Fruit fly (Drosophila melanogaster): ENCODE results near the gene CG8997.
A peak's percentile ranks its signal among the peaks of the same experiment; 100 is the strongest.

CG8997 gene

dm6 chr2L:13803032-13803661 is 42.0 kb downstream of the CG8997 start, which contains the start of gene CAH1 (continued):
- TF ChIP-seq CG12769 (tag; optimal IDR thresholded peaks at IDR 0.05) (peak; percentile 83), CG6175 (GFP tag; IDR thresholded peaks at IDR 0.05) (0 out of 3 replicates have a peak, but pooled peaks have one; percentile 61), CG13287 (GFP tag; IDR thresholded peaks at IDR 0.05; ENCODE audit: partially characterized antibody) (peak; percentile 44), exex (tag; optimal IDR thresholded peaks at IDR 0.05) (peak; percentile 71), pita (GFP tag; optimal IDR thresholded peaks at IDR 0.05) (no peak), Dbx (GFP tag; IDR thresholded peaks at IDR 0.05) (peak; percentile 44; the same call in 1 of the 3 replicates), CG9932 (GFP tag; IDR thresholded peaks at IDR 0.05) (0 out of 2 replicates have a peak, but pooled peaks have one; percentile 43), CG32767 (GFP tag; IDR thresholded peaks at IDR 0.05) (no peak)

- TF ChIP-seq Med (GFP tag) (peak; percentile 60), CG6272 (GFP tag; IDR thresholded peaks at IDR 0.05) (no peak), CG17802 (tag; optimal IDR thresholded peaks at IDR 0.05) (no peak), klu (GFP tag; IDR thresholded peaks at IDR 0.05) (no peak), CG15269 (tag; optimal IDR thresholded peaks at IDR 0.05) (peak; percentile 13), chinmo (GFP tag; IDR thresholded peaks at IDR 0.05; ENCODE audit: partially characterized antibody) (peak; percentile 83; the same call in 3 of the 4 replicates), dpn (GFP tag; optimal IDR thresholded peaks at IDR 0.05) (no peak), CG9876 (GFP tag; optimal IDR thresholded peaks at IDR 0.05) (no peak), CG9932 (GFP tag; IDR thresholded peaks at IDR 0.05) (no peak), wdn (GFP tag; IDR thresholded peaks at IDR 0.05) (no peak), CG15073 (GFP tag; optimal IDR thresholded peaks at IDR 0.05) (no peak), repo (GFP tag; optimal IDR thresholded peaks at IDR 0.05) (no peak), Fer2 (tag; optimal IDR thresholded peaks at IDR 0.05) (no peak), yki (optimal IDR thresholded peaks at IDR 0.05) (no peak), CG7357 (GFP tag; IDR thresholded peaks at IDR 0.05) (no peak), Dp (GFP tag; optimal IDR thresholded peaks at IDR 0.05) (no peak), org-1 (GFP tag; optimal IDR thresholded peaks at IDR 0.05) (no peak), CG17186 (GFP tag; optimal IDR thresholded peaks at IDR 0.05) (no peak), CG13894 (tag; optimal IDR thresholded peaks at IDR 0.05) (no peak), amos (GFP tag; IDR thresholded peaks at IDR 0.05; ENCODE audit: partially characterized antibody) (no peak), Ravus (GFP tag; IDR thresholded peaks at IDR 0.05) (no peak), CG2199 (GFP tag; IDR thresholded peaks at IDR 0.05) (no peak; the same call in 2 of the 3 replicates), sug (tag; optimal IDR thresholded peaks at IDR 0.05) (no peak), CG6791 (GFP tag; IDR thresholded peaks at IDR 0.05; ENCODE audit: partially characterized antibody) (no peak), crol (GFP tag; IDR thresholded peaks at IDR 0.05) (peak; percentile 45; the same call in 1 of the 2 replicates), danr (GFP tag; IDR thresholded peaks at IDR 0.05) (no peak), CG32532 (GFP tag; IDR thresholded peaks at IDR 0.05) (0 out of 2 replicates have a peak, but pooled peaks have one; percentile 18), CG2875 (GFP tag; optimal IDR thresholded peaks at IDR 0.05) (no peak), H2.0 (GFP tag; IDR thresholded peaks at IDR 0.05) (no peak), vvl (GFP tag; IDR thresholded peaks at IDR 0.05) (peak; percentile 46; the same call in 1 of the 2 replicates), CG13424 (tag; optimal IDR thresholded peaks at IDR 0.05) (no peak), CG7928 (GFP tag; optimal IDR thresholded peaks at IDR 0.05) (no peak), Xrp1 (GFP tag; IDR thresholded peaks at IDR 0.05) (no peak), Pdp1 (GFP tag; optimal IDR thresholded peaks at IDR 0.05) (peak in 1 of 2 experiments; percentile 45), CG18619 (GFP tag; optimal IDR thresholded peaks at IDR 0.05) (no peak), Bgb (GFP tag; IDR thresholded peaks at IDR 0.05; ENCODE audit: partially characterized antibody) (no peak), Awh (GFP tag; IDR thresholded peaks at IDR 0.05) (no peak), Chrac-16 (GFP tag; optimal IDR thresholded peaks at IDR 0.05) (no peak), Adf1 (GFP tag; IDR thresholded peaks at IDR 0.05) (peak; percentile 22; the same call in 1 of the 2 replicates), CG10543 (GFP tag; optimal IDR thresholded peaks at IDR 0.05) (peak; percentile 50), da (GFP tag; optimal IDR thresholded peaks at IDR 0.05) (no peak)
These were observed 43.0 kb downstream of the CG8997 start for dm6 chr2L:13802075-13802639.
